Fruit fly (Drosophila melanogaster) whole organism, embryonic: Measurements from ENCODE around the gene EloB.

ENCODE experiments used
- Ada2b ChIP-seq: fragments of 200-800 bp; sonication (Bioruptor generic); IDR thresholded peaks from 2 replicates; pipeline ENCODE4 v1.3.6; 2022; ENCODE audit warnings: missing biosample characterization, missing genetic modification characterization
- Adf1 ChIP-seq: fragments of 200-800 bp; sonication (Bioruptor generic); IDR thresholded peaks from 2 replicates; pipeline ENCODE4 v1.3.6; 2022; ENCODE audit warnings: missing biosample characterization, missing genetic modification characterization
- Bteb2 ChIP-seq: fragments of 200-800 bp; sonication (Bioruptor generic); optimal IDR thresholded peaks from 2 replicates; lab custom pipeline; 2016; ENCODE audit warnings: missing biosample characterization, missing genetic modification characterization
- CG11504 ChIP-seq: fragments of 200-800 bp; sonication (Bioruptor generic); optimal IDR thresholded peaks from 3 replicates; lab custom pipeline; 2019; ENCODE audit warnings: missing biosample characterization, mild to moderate bottlenecking, missing genetic modification characterization, moderate library complexity
- CG13296 ChIP-seq: fragments of 200-800 bp; sonication (Bioruptor generic); optimal IDR thresholded peaks from 3 replicates; lab custom pipeline; 2018; ENCODE audit warnings: missing biosample characterization, mild to moderate bottlenecking, missing genetic modification characterization
- CG13775 ChIP-seq: fragments of 200-800 bp; sonication (Bioruptor generic); optimal IDR thresholded peaks from 3 replicates; lab custom pipeline; 2017; ENCODE audit warnings: missing biosample characterization, mild to moderate bottlenecking, missing genetic modification characterization
- CG16779 ChIP-seq: fragments of 200-800 bp; sonication (Bioruptor generic); IDR thresholded peaks from 2 replicates; pipeline ENCODE4 v1.3.6; 2022; ENCODE audit warnings: missing biosample characterization, missing genetic modification characterization
- CG17361 ChIP-seq: fragments of 200-800 bp; sonication (Bioruptor generic); IDR thresholded peaks from 3 replicates; pipeline ENCODE4 v1.3.6; 2022; ENCODE audit warnings: missing biosample characterization, missing genetic modification characterization
- CG18599 ChIP-seq: fragments of 200-800 bp; sonication (Bioruptor generic); optimal IDR thresholded peaks from 3 replicates; lab custom pipeline; 2017; ENCODE audit warnings: missing biosample characterization, missing genetic modification characterization, mild to moderate bottlenecking, moderate library complexity, missing genetic modification reagents
- CG2202 ChIP-seq: fragments of 200-800 bp; sonication (Bioruptor generic); optimal IDR thresholded peaks from 2 replicates; lab custom pipeline; 2018; ENCODE audit warnings: missing biosample characterization, mild to moderate bottlenecking, missing genetic modification characterization
- CG3995 ChIP-seq: fragments of 200-800 bp; sonication (Bioruptor generic); optimal IDR thresholded peaks from 3 replicates; lab custom pipeline; 2016; ENCODE audit warnings: missing biosample characterization, missing genetic modification characterization
- CG43689 ChIP-seq: fragments of 200-800 bp; sonication (Bioruptor generic); IDR thresholded peaks from 2 replicates; pipeline ENCODE4 v1.3.6; 2022; ENCODE audit warnings: missing biosample characterization, missing genetic modification characterization
- CG4854 ChIP-seq: fragments of 200-800 bp; sonication (Bioruptor generic); optimal IDR thresholded peaks from 2 replicates; lab custom pipeline; 2016; ENCODE audit warnings: missing biosample characterization, missing genetic modification characterization, inconsistent platforms
- CG6765 ChIP-seq: fragments of 200-800 bp; sonication (Bioruptor generic); optimal IDR thresholded peaks from 3 replicates; lab custom pipeline; 2017; ENCODE audit warnings: missing biosample characterization, mild to moderate bottlenecking, missing genetic modification characterization
- CG6791 ChIP-seq: fragments of 200-800 bp; sonication (Bioruptor generic); IDR thresholded peaks from 3 replicates; pipeline ENCODE4 v1.3.6; 2022; ENCODE audit warnings: missing biosample characterization, missing genetic modification characterization; ENCODE audit not compliant: partially characterized antibody
- CG7839 ChIP-seq: fragments of 200-800 bp; sonication (Bioruptor generic); optimal IDR thresholded peaks from 3 replicates; lab custom pipeline; 2018; ENCODE audit warnings: missing biosample characterization, mild to moderate bottlenecking, missing genetic modification characterization, moderate library complexity
- CHES-1-like ChIP-seq: fragments of 200-800 bp; sonication (Bioruptor generic); optimal IDR thresholded peaks from 2 replicates; lab custom pipeline; 2016; ENCODE audit warnings: missing biosample characterization, missing genetic modification characterization
- CTCF ChIP-seq: fragments of 200-800 bp; sonication (Bioruptor generic); optimal IDR thresholded peaks from 2 replicates; lab custom pipeline; 2017; ENCODE audit warnings: missing biosample characterization, mild to moderate bottlenecking, missing genetic modification characterization, moderate library complexity
- D ChIP-seq, 2 experiments: fragments of 200-800 bp in 1 of 2; fragments of >200 bp in 1 of 2; sonication (Bioruptor generic) in 1 of 2; optimal IDR thresholded peaks; 2 replicates in 1 of 2; 3 replicates in 1 of 2; lab custom pipeline; 2017; ENCODE audit warnings: mild to moderate bottlenecking in 1 of 2, missing biosample characterization in 1 of 2, missing genetic modification characterization in 1 of 2, missing genetic modification reagents in 1 of 2
- Dll ChIP-seq: fragments of 200-800 bp; sonication (Bioruptor generic); IDR thresholded peaks from 4 replicates; pipeline ENCODE4 v1.3.6; 2022; ENCODE audit warnings: missing biosample characterization, missing genetic modification characterization; ENCODE audit not compliant: partially characterized antibody
- GATAe ChIP-seq: fragments of 200-800 bp; sonication (Bioruptor generic); conservative IDR thresholded peaks from 2 replicates; pipeline ENCODE4 v1.3.6; 2022; ENCODE audit warnings: missing biosample characterization, missing genetic modification characterization
- Hr39 ChIP-seq: fragments of >200 bp; optimal IDR thresholded peaks from 2 replicates; lab custom pipeline; 2017
- Hr51 ChIP-seq, 2 experiments: fragments of 200-800 bp; sonication (Bioruptor generic); optimal IDR thresholded peaks; 2 replicates in 1 of 2; 3 replicates in 1 of 2; lab custom pipeline; 2016 to 2018; ENCODE audit warnings: missing biosample characterization in 2 of 2, missing genetic modification characterization in 2 of 2, mild to moderate bottlenecking in 1 of 2, moderate library complexity in 1 of 2
- Hsf ChIP-seq: fragments of 200-800 bp; sonication (Bioruptor generic); optimal IDR thresholded peaks from 3 replicates; lab custom pipeline; 2016; ENCODE audit warnings: missing biosample characterization, missing genetic modification characterization
- MESR4 ChIP-seq: fragments of 200-800 bp; sonication (Bioruptor generic); optimal IDR thresholded peaks from 2 replicates; lab custom pipeline; 2018; ENCODE audit warnings: missing biosample characterization, mild to moderate bottlenecking, missing genetic modification characterization, moderate library complexity
- Max ChIP-seq: fragments of 200-800 bp; sonication (Bioruptor generic); optimal IDR thresholded peaks from 2 replicates; lab custom pipeline; 2016; ENCODE audit warnings: missing biosample characterization, mild to moderate bottlenecking, missing genetic modification characterization
- Nf-YB ChIP-seq: fragments of 200-800 bp; sonication (Bioruptor generic); optimal IDR thresholded peaks from 3 replicates; lab custom pipeline; 2019; ENCODE audit warnings: missing biosample characterization, mild to moderate bottlenecking, missing genetic modification characterization, moderate library complexity
- Sox100B ChIP-seq: fragments of 200-800 bp; sonication (Bioruptor generic); optimal IDR thresholded peaks from 3 replicates; lab custom pipeline; 2018; ENCODE audit warnings: missing biosample characterization, mild to moderate bottlenecking, missing genetic modification characterization
- cato ChIP-seq: fragments of 200-800 bp; sonication (Bioruptor generic); optimal IDR thresholded peaks from 2 replicates; lab custom pipeline; 2016; ENCODE audit warnings: missing biosample characterization, missing genetic modification characterization, borderline replicate concordance
- crp ChIP-seq, 2 experiments: fragments of 200-800 bp; sonication (Bioruptor generic); optimal IDR thresholded peaks; 2 replicates in 1 of 2; 3 replicates in 1 of 2; lab custom pipeline; 2017; ENCODE audit warnings: missing biosample characterization in 2 of 2, missing genetic modification characterization in 2 of 2, mild to moderate bottlenecking in 1 of 2, moderate library complexity in 1 of 2
- dm ChIP-seq: fragments of 200-800 bp; sonication (Bioruptor generic); optimal IDR thresholded peaks from 3 replicates; lab custom pipeline; 2016; ENCODE audit warnings: missing biosample characterization, missing genetic modification characterization
- exex ChIP-seq: fragments of 200-800 bp; sonication (Bioruptor generic); optimal IDR thresholded peaks from 4 replicates; lab custom pipeline; 2018; ENCODE audit warnings: missing biosample characterization, mild to moderate bottlenecking, missing genetic modification characterization, moderate library complexity
- fd3F ChIP-seq: fragments of 200-800 bp; sonication (Bioruptor generic); optimal IDR thresholded peaks from 2 replicates; lab custom pipeline; 2018; ENCODE audit warnings: missing biosample characterization, mild to moderate bottlenecking, missing genetic modification characterization, moderate library complexity
- gcm ChIP-seq: fragments of 200-800 bp; sonication (Bioruptor generic); optimal IDR thresholded peaks from 2 replicates; lab custom pipeline; 2019; ENCODE audit warnings: missing biosample characterization, mild to moderate bottlenecking, missing genetic modification characterization, moderate library complexity
- grau ChIP-seq: fragments of 200-800 bp; optimal IDR thresholded peaks from 3 replicates; lab custom pipeline; 2019; ENCODE audit warnings: missing biosample characterization, mild to moderate bottlenecking, missing genetic modification characterization, moderate library complexity
- hkb ChIP-seq, 2 experiments: fragments of 200-800 bp in 1 of 2; fragments of >200 bp in 1 of 2; sonication (Bioruptor generic) in 1 of 2; IDR thresholded peaks in 1 of 2; optimal IDR thresholded peaks in 1 of 2; 2 replicates each; pipeline versions ENCODE4 v1.3.6 to Lab custom; 2017 to 2022; ENCODE audit warnings: missing biosample characterization in 1 of 2, missing genetic modification characterization in 1 of 2
- inv ChIP-seq: fragments of 200-800 bp; sonication (Bioruptor generic); IDR thresholded peaks from 2 replicates; pipeline ENCODE4 v1.3.6; 2022; ENCODE audit warnings: missing biosample characterization, missing genetic modification characterization; ENCODE audit not compliant: partially characterized antibody
- kay ChIP-seq: fragments of 200-800 bp; sonication (Bioruptor generic); optimal IDR thresholded peaks from 2 replicates; lab custom pipeline; 2016; ENCODE audit warnings: missing biosample characterization, missing genetic modification characterization
- lmd ChIP-seq: fragments of 200-800 bp; sonication (Bioruptor generic); IDR thresholded peaks from 2 replicates; pipeline ENCODE4 v1.3.6; 2022; ENCODE audit warnings: missing biosample characterization, missing genetic modification characterization
- maf-S ChIP-seq: fragments of 200-800 bp; sonication (Bioruptor generic); optimal IDR thresholded peaks from 2 replicates; lab custom pipeline; 2016; ENCODE audit warnings: missing biosample characterization, missing genetic modification characterization
- pros ChIP-seq: fragments of 200-800 bp; sonication (Bioruptor generic); optimal IDR thresholded peaks from 3 replicates; lab custom pipeline; 2019; ENCODE audit warnings: missing biosample characterization, mild to moderate bottlenecking, missing genetic modification characterization, moderate library complexity
- rib ChIP-seq: fragments of 200-800 bp; sonication (Bioruptor generic); IDR thresholded peaks from 2 replicates; pipeline ENCODE4 v1.3.6; 2022; ENCODE audit warnings: missing biosample characterization, missing genetic modification characterization
- scrt ChIP-seq: fragments of 200-800 bp; sonication (Bioruptor generic); optimal IDR thresholded peaks from 2 replicates; lab custom pipeline; 2018; ENCODE audit warnings: missing biosample characterization, mild to moderate bottlenecking, missing genetic modification characterization, moderate library complexity
- sob ChIP-seq: fragments of 200-800 bp; sonication (Bioruptor generic); IDR thresholded peaks from 2 replicates; pipeline ENCODE4 v1.3.6; 2022; ENCODE audit warnings: missing biosample characterization, missing genetic modification characterization
- sqz ChIP-seq: fragments of 200-800 bp; sonication (Bioruptor generic); optimal IDR thresholded peaks from 3 replicates; lab custom pipeline; 2018; ENCODE audit warnings: missing biosample characterization, mild to moderate bottlenecking, missing genetic modification characterization
- tin ChIP-seq: fragments of 200-800 bp; sonication (Bioruptor generic); optimal IDR thresholded peaks from 3 replicates; lab custom pipeline; 2016; ENCODE audit warnings: missing biosample characterization, missing genetic modification characterization
- zen2 ChIP-seq: fragments of 200-800 bp; sonication (Bioruptor generic); IDR thresholded peaks from 3 replicates; pipeline ENCODE4 v1.3.6; 2022; ENCODE audit warnings: missing biosample characterization, missing genetic modification characterization; ENCODE audit not compliant: partially characterized antibody

EloB gene

dm6 chr3R:20556281-20557113 is 23.2 kb downstream of the EloB start (continued):
- no peak for TF ChIP-seq inv
- TF ChIP-seq tin, result peak; percentile 52
- no peak for TF ChIP-seq maf-S (GFP tag; lab: Kevin White, UChicago)
- peak; percentile 53 for TF ChIP-seq CG13775 (GFP tag; lab: Kevin White, UChicago)
- no peak for TF ChIP-seq kay (GFP tag; lab: Kevin White, UChicago)
- no peak; the same call in 1 of the 2 replicates for TF ChIP-seq Adf1 (GFP tag; lab: Robert Waterston, UW)
- TF ChIP-seq cato (GFP tag; lab: Kevin White, UChicago), result peak; percentile 34
- TF ChIP-seq zen2 (GFP tag; lab: Robert Waterston, UW), result no peak
- TF ChIP-seq rib, result peak; percentile 73
- TF ChIP-seq MESR4 (GFP tag; lab: Kevin White, UChicago), result no peak
- TF ChIP-seq Hr51 (GFP tag; optimal IDR thresholded peaks at IDR 0.05; lab: Kevin White, UChicago), result peak in 1 of 2 experiments; percentile 75
- TF ChIP-seq CG7839, result peak; percentile 83
- TF ChIP-seq sqz (GFP tag; lab: Kevin White, UChicago), result peak; percentile 7
- peak; percentile 59 for TF ChIP-seq Sox100B
- peak; percentile 54 for TF ChIP-seq Hsf (GFP tag; lab: Kevin White, UChicago)
- peak; percentile 94 for TF ChIP-seq grau
- TF ChIP-seq scrt (GFP tag; lab: Kevin White, UChicago), result peak; percentile 68
- TF ChIP-seq dm (GFP tag; lab: Kevin White, UChicago), result no peak
- no peak for TF ChIP-seq CHES-1-like (GFP tag; lab: Kevin White, UChicago)
- peak; percentile 33 for TF ChIP-seq CG4854 (GFP tag; lab: Kevin White, UChicago)
- peak; percentile 20 for TF ChIP-seq Max
- peak; percentile 15 for TF ChIP-seq CG6765 (GFP tag; lab: Kevin White, UChicago)
- peak; percentile 83 for TF ChIP-seq CG16779
- peak; percentile 58; the same call in 1 of the 2 replicates for TF ChIP-seq GATAe (GFP tag; lab: Robert Waterston, UW)
- TF ChIP-seq hkb (optimal IDR thresholded peaks at IDR 0.05; lab: Kevin White, UChicago), result no peak
- peak; percentile 75 for TF ChIP-seq hkb (GFP tag; IDR thresholded peaks at IDR 0.05; lab: Robert Waterston, UW)
- TF ChIP-seq Bteb2, result peak; percentile 5
- no peak for TF ChIP-seq CG6791 (GFP tag; lab: Robert Waterston, UW)
- peak; percentile 84 for TF ChIP-seq lmd (GFP tag; lab: Robert Waterston, UW)
- TF ChIP-seq CG17361, result peak; percentile 73
- peak; percentile 61 for TF ChIP-seq CG13296
- TF ChIP-seq Ada2b (GFP tag; lab: Robert Waterston, UW), result peak; percentile 85
- TF ChIP-seq sob (GFP tag; lab: Robert Waterston, UW), result peak; percentile 84
- TF ChIP-seq CG18599 (GFP tag; lab: Kevin White, UChicago), result peak; percentile 55
- TF ChIP-seq crp (GFP tag; optimal IDR thresholded peaks at IDR 0.05; lab: Kevin White, UChicago), result no peak
- peak; percentile 56 for TF ChIP-seq fd3F
- no peak for TF ChIP-seq Dll (GFP tag; lab: Robert Waterston, UW)
- TF ChIP-seq Nf-YB, result peak; percentile 40
- peak; percentile 39; the same call in 1 of the 2 replicates for TF ChIP-seq CG43689 (GFP tag; lab: Robert Waterston, UW)
- peak; percentile 82 for TF ChIP-seq CG11504 (tag; lab: Kevin White, UChicago)
- no peak for TF ChIP-seq D (optimal IDR thresholded peaks at IDR 0.05; lab: Kevin White, UChicago)
- TF ChIP-seq D (GFP tag; optimal IDR thresholded peaks at IDR 0.05; lab: Kevin White, UChicago), result no peak
- no peak for TF ChIP-seq gcm (GFP tag; lab: Kevin White, UChicago)
- no peak for TF ChIP-seq Hr39 (lab: Kevin White, UChicago)
- no peak for TF ChIP-seq CG2202 (tag; lab: Kevin White, UChicago)
- no peak for TF ChIP-seq pros
- TF ChIP-seq CG3995 (GFP tag; lab: Kevin White, UChicago), result peak; percentile 69
- no peak for TF ChIP-seq CTCF (GFP tag; lab: Kevin White, UChicago)
- no peak for TF ChIP-seq exex
